Fruit fly (Drosophila melanogaster): Measurements from ENCODE around the gene lectin-21Ca.
A peak's percentile ranks its signal among the peaks of the same experiment; 100 is the strongest.

The lectin-21Ca gene

dm6 chr2L:670771-671170, 46.4 kb downstream of the lectin-21Ca start (continued):
- TF ChIP-seq Gug (GFP tag; IDR thresholded peaks at IDR 0.05) (no peak), Eip75B (GFP tag; optimal IDR thresholded peaks at IDR 0.05) (peak; percentile 92), CG3032 (tag; optimal IDR thresholded peaks at IDR 0.05) (peak; percentile 95), cyc (GFP tag; optimal IDR thresholded peaks at IDR 0.05) (peak; percentile 89), ss (GFP tag; optimal IDR thresholded peaks at IDR 0.05) (peak; percentile 93), pdm3 (GFP tag; optimal IDR thresholded peaks at IDR 0.05) (peak; percentile 82), Sox15 (GFP tag; optimal IDR thresholded peaks at IDR 0.05) (peak; percentile 69), CG32006 (GFP tag; optimal IDR thresholded peaks at IDR 0.05) (no peak), Blimp-1 (GFP tag; optimal IDR thresholded peaks at IDR 0.05) (peak; percentile 56), Hr39 (GFP tag; optimal IDR thresholded peaks at IDR 0.05) (peak; percentile 83), CG3919 (GFP tag; optimal IDR thresholded peaks at IDR 0.05) (peak; percentile 91), spab (GFP tag; optimal IDR thresholded peaks at IDR 0.05) (peak; percentile 94), CG8119 (GFP tag; IDR thresholded peaks at IDR 0.05) (peak; percentile 54; the same call in 1 of the 3 replicates), Hr38 (GFP tag; optimal IDR thresholded peaks at IDR 0.05) (no peak), CG6808 (GFP tag; optimal IDR thresholded peaks at IDR 0.05) (peak; percentile 93), salr (GFP tag; optimal IDR thresholded peaks at IDR 0.05) (peak; percentile 62 to 91), CG16779 (tag; optimal IDR thresholded peaks at IDR 0.05) (peak; percentile 67), OdsH (GFP tag; optimal IDR thresholded peaks at IDR 0.05) (peak; percentile 84), Ets96B (tag; optimal IDR thresholded peaks at IDR 0.05) (peak; percentile 96), CG7368 (GFP tag; optimal IDR thresholded peaks at IDR 0.05) (peak; percentile 76), CG11294 (GFP tag; IDR thresholded peaks at IDR 0.05) (0 out of 2 replicates have a peak, but pooled peaks have one; percentile 7), topi (GFP tag; optimal IDR thresholded peaks at IDR 0.05) (peak; percentile 90), Lpt (GFP tag; optimal IDR thresholded peaks at IDR 0.05) (peak; percentile 27), achi (GFP tag; optimal IDR thresholded peaks at IDR 0.05) (peak; percentile 86)

DNA sequence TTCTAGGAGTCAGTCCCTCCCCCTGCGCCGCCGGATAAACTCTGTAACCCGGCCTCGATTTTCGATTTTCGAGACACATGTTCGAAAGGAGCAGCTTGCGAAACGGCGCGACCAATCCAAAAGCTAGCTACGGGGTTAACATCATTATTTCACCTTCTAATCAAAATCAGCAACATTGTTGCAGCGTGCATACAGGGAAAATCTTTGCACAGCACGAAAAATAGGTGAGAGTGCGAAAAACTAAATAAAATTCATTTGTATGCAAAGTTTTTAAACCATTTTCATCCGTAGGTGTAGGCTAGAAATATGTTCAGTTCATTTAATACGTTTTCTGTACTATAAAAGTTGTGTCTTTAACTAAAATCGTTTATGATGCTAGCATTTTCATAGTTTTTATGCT, 47.9 kb downstream of the lectin-21Ca start:
- no peak for TF ChIP-seq CG4318 (GFP tag; optimal IDR thresholded peaks at IDR 0.05)
- no peak for TF ChIP-seq CG6854 (GFP tag; optimal IDR thresholded peaks at IDR 0.05)
- TF ChIP-seq dsx (GFP tag; optimal IDR thresholded peaks at IDR 0.05; ENCODE audit: poor library complexity, severe bottlenecking) = peak; percentile 95
- no peak for TF ChIP-seq dac (GFP tag; optimal IDR thresholded peaks at IDR 0.05)
- no peak for TF ChIP-seq Eip93F (GFP tag; optimal IDR thresholded peaks at IDR 0.05)
- no peak for TF ChIP-seq Eip75B (GFP tag; optimal IDR thresholded peaks at IDR 0.05)
- no peak for TF ChIP-seq CG6163 (GFP tag; IDR thresholded peaks at IDR 0.05)
- peak; percentile 39 for TF ChIP-seq CG32006 (GFP tag; optimal IDR thresholded peaks at IDR 0.05)
- no peak for TF ChIP-seq Sox14 (GFP tag; optimal IDR thresholded peaks at IDR 0.05)
- TF ChIP-seq CG15336 (GFP tag; IDR thresholded peaks at IDR 0.05) = peak; percentile 32; the same call in 1 of the 2 replicates
- TF ChIP-seq Met (GFP tag; optimal IDR thresholded peaks at IDR 0.05) = no peak
- no peak for TF ChIP-seq CG6276 (GFP tag; optimal IDR thresholded peaks at IDR 0.05)
- peak; percentile 14 for TF ChIP-seq Hr4 (GFP tag; optimal IDR thresholded peaks at IDR 0.05)
- TF ChIP-seq Eip78C (GFP tag) = peak; percentile 50
- TF ChIP-seq CG6792 (GFP tag; optimal IDR thresholded peaks at IDR 0.05) = no peak
- TF ChIP-seq Lpt (GFP tag; optimal IDR thresholded peaks at IDR 0.05) = no peak
- peak; percentile 7 for TF ChIP-seq svp (GFP tag)
- no peak for TF ChIP-seq CG10669 (GFP tag; optimal IDR thresholded peaks at IDR 0.05)
- TF ChIP-seq CG3032 (tag; optimal IDR thresholded peaks at IDR 0.05) = no peak
- no peak for TF ChIP-seq net (GFP tag; optimal IDR thresholded peaks at IDR 0.05)
- no peak for TF ChIP-seq Ets21C (GFP tag; optimal IDR thresholded peaks at IDR 0.05)
- TF ChIP-seq CG6808 (GFP tag; optimal IDR thresholded peaks at IDR 0.05) = no peak
- no peak for TF ChIP-seq vri (GFP tag; optimal IDR thresholded peaks at IDR 0.05)
- TF ChIP-seq achi (GFP tag; optimal IDR thresholded peaks at IDR 0.05) = no peak
- TF ChIP-seq CG10631 (GFP tag; optimal IDR thresholded peaks at IDR 0.05) = no peak
- no peak for TF ChIP-seq eg (GFP tag; IDR thresholded peaks at IDR 0.05)

Data from whole organism, prepupa.